Worm (Caenorhabditis elegans) whole organism, L1 larva: ENCODE results near the gene molo-1.
A peak's percentile ranks its signal among the peaks of the same experiment; 100 is the strongest.

Experiments
- C04F5.9 ChIP-seq: sonication (generic microtip); optimal IDR thresholded peaks from 2 replicates; lab custom pipeline; 2016; ENCODE audit warnings: missing genetic modification characterization, missing compliant biosample characterization
- C34B4.2 ChIP-seq: sonication (generic microtip); optimal IDR thresholded peaks from 2 replicates; lab custom pipeline; 2017; ENCODE audit warnings: mild to moderate bottlenecking, missing genetic modification characterization, missing compliant biosample characterization
- F16B12.6 ChIP-seq: fragments of 150-350 bp; optimal IDR thresholded peaks from 2 replicates; lab custom pipeline; 2014; ENCODE audit warnings: missing biosample characterization, missing genetic modification characterization
- ama-1 ChIP-seq: fragments of 150-350 bp; optimal IDR thresholded peaks from 2 replicates; lab custom pipeline; 2014
- blmp-1 ChIP-seq: fragments of 150-350 bp; optimal IDR thresholded peaks from 2 replicates; lab custom pipeline; 2014; ENCODE audit warnings: missing biosample characterization, missing genetic modification characterization
- ceh-63 ChIP-seq: fragments of 200-800 bp; sonication (Bioruptor generic); optimal IDR thresholded peaks from 2 replicates; lab custom pipeline; 2018; ENCODE audit warnings: mild to moderate bottlenecking, missing genetic modification characterization, missing compliant biosample characterization
- ceh-8 ChIP-seq: fragments of 200-800 bp; sonication (Bioruptor generic); optimal IDR thresholded peaks from 2 replicates; lab custom pipeline; 2018; ENCODE audit warnings: mild to moderate bottlenecking, missing genetic modification characterization, moderate library complexity, missing compliant biosample characterization
- ceh-82 ChIP-seq, 3 experiments: fragments of 150-350 bp in 1 of 3; sonication (generic microtip) in 2 of 3; optimal IDR thresholded peaks; 2 replicates each; lab custom pipeline; 2014 to 2017; ENCODE audit warnings: missing biosample characterization in 3 of 3, missing genetic modification characterization in 3 of 3
- ceh-88 ChIP-seq: fragments of 200-800 bp; sonication (Bioruptor generic); IDR thresholded peaks from 2 replicates; pipeline ENCODE4 v1.3.6; 2022; ENCODE audit warnings: missing genetic modification characterization, missing compliant biosample characterization
- efl-1 ChIP-seq, 4 experiments: fragments of 150-350 bp; optimal IDR thresholded peaks in 3 of 4; peaks in 1 of 4; 1 replicate in 1 of 4; 2 replicates in 3 of 4; lab custom pipeline; 2014; ENCODE audit warnings: missing biosample characterization in 2 of 4, missing genetic modification characterization in 2 of 4, missing genetic modification reagents in 2 of 4
- egl-13 ChIP-seq: sonication (generic microtip); optimal IDR thresholded peaks from 2 replicates; lab custom pipeline; 2016; ENCODE audit warnings: missing genotype, missing genetic modification reagents, missing genetic modification characterization, missing compliant biosample characterization
- elt-2 ChIP-seq: sonication (generic microtip); optimal IDR thresholded peaks from 2 replicates; lab custom pipeline; 2016; ENCODE audit warnings: missing genetic modification characterization, mild to moderate bottlenecking, inconsistent platforms, missing compliant biosample characterization, missing genetic modification reagents
- elt-3 ChIP-seq, 6 experiments: fragments of 150-350 bp in 1 of 6; sonication (generic microtip); optimal IDR thresholded peaks; 2 replicates each; lab custom pipeline; 2017 to 2018; ENCODE audit warnings: missing biosample characterization in 6 of 6, missing genetic modification characterization in 6 of 6, inconsistent platforms in 1 of 6
- ets-5 ChIP-seq: fragments of 200-800 bp; sonication (Bioruptor generic); IDR thresholded peaks from 2 replicates; pipeline ENCODE4 v1.3.6; 2022; ENCODE audit warnings: missing genetic modification characterization, missing compliant biosample characterization
- fkh-4 ChIP-seq: sonication (generic microtip); optimal IDR thresholded peaks from 2 replicates; lab custom pipeline; 2016; ENCODE audit warnings: missing compliant biosample characterization, missing genetic modification characterization, borderline replicate concordance
- fkh-8 ChIP-seq: sonication (generic microtip); optimal IDR thresholded peaks from 2 replicates; lab custom pipeline; 2016; ENCODE audit warnings: mild to moderate bottlenecking, missing genetic modification characterization, missing compliant biosample characterization
- fos-1 ChIP-seq: fragments of 150-350 bp; optimal IDR thresholded peaks from 2 replicates; lab custom pipeline; 2014; ENCODE audit warnings: missing biosample characterization, missing genetic modification characterization
- grh-1 ChIP-seq: fragments of 200-800 bp; sonication (Bioruptor generic); IDR thresholded peaks from 2 replicates; pipeline ENCODE4 v1.3.6; 2022; ENCODE audit warnings: missing genetic modification reagents, missing genetic modification characterization, missing compliant biosample characterization
- hlh-4 ChIP-seq: sonication (generic microtip); optimal IDR thresholded peaks from 2 replicates; lab custom pipeline; 2016; ENCODE audit warnings: mild to moderate bottlenecking, missing genetic modification characterization, missing compliant biosample characterization
- lin-13 ChIP-seq: fragments of 150-350 bp; optimal IDR thresholded peaks from 2 replicates; lab custom pipeline; 2014; ENCODE audit warnings: missing biosample characterization, missing genetic modification reagents, missing genetic modification characterization
- lin-15B ChIP-seq: fragments of 150-350 bp; sonication (generic microtip); optimal IDR thresholded peaks from 3 replicates; lab custom pipeline; 2014; ENCODE audit warnings: missing biosample characterization, missing genetic modification characterization
- lin-39 ChIP-seq: fragments of 150-350 bp; optimal IDR thresholded peaks from 2 replicates; lab custom pipeline; 2014; ENCODE audit warnings: missing biosample characterization, missing genetic modification reagents, missing genetic modification characterization
- lir-3 ChIP-seq: sonication (generic microtip); optimal IDR thresholded peaks from 2 replicates; lab custom pipeline; 2016; ENCODE audit warnings: mild to moderate bottlenecking, missing genetic modification characterization, moderate library complexity, missing compliant biosample characterization; ENCODE audit not compliant: poor library complexity
- lsy-2 ChIP-seq, 2 experiments: fragments of 150-350 bp; optimal IDR thresholded peaks; 2 replicates each; lab custom pipeline; 2014; ENCODE audit warnings: missing biosample characterization in 2 of 2, missing genetic modification characterization in 2 of 2
- mep-1 ChIP-seq: fragments of 150-350 bp; optimal IDR thresholded peaks from 2 replicates; lab custom pipeline; 2014; ENCODE audit warnings: missing biosample characterization, missing genetic modification characterization
- nhr-19 ChIP-seq: fragments of 200-800 bp; sonication (Bioruptor generic); conservative IDR thresholded peaks from 2 replicates; pipeline ENCODE4 v1.3.6; 2022; ENCODE audit warnings: missing genetic modification characterization, missing compliant biosample characterization
- nhr-237 ChIP-seq: fragments of 150-350 bp; optimal IDR thresholded peaks from 2 replicates; lab custom pipeline; 2014; ENCODE audit warnings: missing biosample characterization, missing genetic modification characterization
- nhr-28 ChIP-seq: fragments of 150-350 bp; optimal IDR thresholded peaks from 2 replicates; lab custom pipeline; 2014; ENCODE audit warnings: missing biosample characterization, missing genetic modification characterization
- nhr-84 ChIP-seq: sonication (generic microtip); optimal IDR thresholded peaks from 2 replicates; lab custom pipeline; 2017; ENCODE audit warnings: missing biosample characterization, missing genetic modification characterization
- pag-3 ChIP-seq: sonication (generic microtip); optimal IDR thresholded peaks from 2 replicates; lab custom pipeline; 2017; ENCODE audit warnings: missing genetic modification characterization, mild to moderate bottlenecking, missing compliant biosample characterization, antibody characterized with exemption, borderline replicate concordance; ENCODE audit not compliant: insufficient read depth
- pax-3 ChIP-seq: fragments of 200-800 bp; sonication (Bioruptor generic); optimal IDR thresholded peaks from 2 replicates; lab custom pipeline; 2018; ENCODE audit warnings: mild to moderate bottlenecking, missing genetic modification characterization, moderate library complexity, missing compliant biosample characterization
- rnt-1 ChIP-seq: sonication (generic microtip); optimal IDR thresholded peaks from 2 replicates; lab custom pipeline; 2016; ENCODE audit warnings: mild to moderate bottlenecking, missing genetic modification characterization, moderate library complexity, missing compliant biosample characterization
- skn-1 ChIP-seq: fragments of 150-350 bp; optimal IDR thresholded peaks from 2 replicates; lab custom pipeline; 2014; ENCODE audit warnings: missing biosample characterization, missing genetic modification characterization
- snpc-4 ChIP-seq: fragments of 150-350 bp; optimal IDR thresholded peaks from 2 replicates; lab custom pipeline; 2014; ENCODE audit warnings: missing biosample characterization, missing genetic modification characterization
- snu-23 ChIP-seq: sonication (generic microtip); optimal IDR thresholded peaks from 2 replicates; lab custom pipeline; 2016; ENCODE audit warnings: missing genetic modification characterization, missing compliant biosample characterization
- sox-4 ChIP-seq: sonication (generic microtip); optimal IDR thresholded peaks from 2 replicates; lab custom pipeline; 2016; ENCODE audit warnings: missing genetic modification characterization, missing compliant biosample characterization
- sptf-1 ChIP-seq: fragments of 150-350 bp; optimal IDR thresholded peaks from 2 replicates; lab custom pipeline; 2014; ENCODE audit warnings: missing biosample characterization, missing genetic modification characterization
- sup-37 ChIP-seq: fragments of 200-800 bp; sonication (Bioruptor generic); optimal IDR thresholded peaks from 2 replicates; lab custom pipeline; 2018; ENCODE audit warnings: mild to moderate bottlenecking, missing genetic modification characterization, missing compliant biosample characterization
- swsn-7 ChIP-seq: sonication (generic microtip); optimal IDR thresholded peaks from 2 replicates; lab custom pipeline; 2016; ENCODE audit warnings: missing genetic modification characterization, missing compliant biosample characterization
- tbx-2 ChIP-seq: sonication (generic microtip); optimal IDR thresholded peaks from 2 replicates; lab custom pipeline; 2016; ENCODE audit warnings: missing genetic modification characterization, missing compliant biosample characterization
- tlp-1 ChIP-seq: fragments of 150-350 bp; optimal IDR thresholded peaks from 2 replicates; lab custom pipeline; 2014; ENCODE audit warnings: missing biosample characterization, missing genetic modification characterization
- unc-130 ChIP-seq: fragments of 150-350 bp; optimal IDR thresholded peaks from 2 replicates; lab custom pipeline; 2017; ENCODE audit warnings: missing biosample characterization, missing genetic modification characterization, inconsistent platforms
- unc-62 ChIP-seq: fragments of 150-350 bp; optimal IDR thresholded peaks from 2 replicates; lab custom pipeline; 2014; ENCODE audit warnings: missing biosample characterization, missing genetic modification reagents, missing genetic modification characterization
- unc-86 ChIP-seq: sonication (generic microtip); optimal IDR thresholded peaks from 2 replicates; lab custom pipeline; 2016; ENCODE audit warnings: missing genetic modification characterization, missing compliant biosample characterization
- unc-98 ChIP-seq: fragments of 200-800 bp; sonication (Bioruptor generic); IDR thresholded peaks from 2 replicates; pipeline ENCODE4 v1.3.6; 2022; ENCODE audit warnings: missing genetic modification characterization, missing compliant biosample characterization
- vab-15 ChIP-seq: sonication (generic microtip); optimal IDR thresholded peaks from 2 replicates; lab custom pipeline; 2017; ENCODE audit warnings: missing genotype, mild to moderate bottlenecking, missing genetic modification characterization, missing compliant biosample characterization
- xbp-1 ChIP-seq: sonication (generic microtip); optimal IDR thresholded peaks from 2 replicates; lab custom pipeline; 2016; ENCODE audit warnings: missing genetic modification characterization, missing compliant biosample characterization
- zip-4 ChIP-seq: fragments of 200-800 bp; sonication (Bioruptor generic); optimal IDR thresholded peaks from 2 replicates; lab custom pipeline; 2018; ENCODE audit warnings: mild to moderate bottlenecking, missing genetic modification characterization, moderate library complexity, missing compliant biosample characterization
- ztf-11 ChIP-seq, 2 experiments: sonication (generic microtip); optimal IDR thresholded peaks; 2 replicates each; lab custom pipeline; 2016 to 2017; ENCODE audit warnings: missing genetic modification characterization in 2 of 2, missing biosample characterization in 1 of 2, missing compliant biosample characterization in 1 of 2

Gene molo-1

ce11 chrIII:5553098-5553497, 20.7 kb upstream of the molo-1 start (continued):
- TF ChIP-seq nhr-84 (tag; lab: Kevin White, UChicago): no peak

ce11 chrIII:5554884-5555500, 18.8 kb upstream of the molo-1 start, which contains the start of the genes nmad-1 and hach-1:
nmad-1 (minus strand) TSS chrIII:5554934.
hach-1 (plus strand) TSS chrIII:5555450.
- TF ChIP-seq sup-37 (GFP tag; lab: Kevin White, UChicago): no peak
- no peak for TF ChIP-seq nhr-237 (tag; lab: Kevin White, UChicago)
- peak; percentile 69 for TF ChIP-seq lin-39
- TF ChIP-seq zip-4: peak; percentile 58
- peak; percentile 52 for TF ChIP-seq skn-1
- TF ChIP-seq unc-62 (GFP tag; lab: Kevin White, UChicago): no peak
- TF ChIP-seq snpc-4: peak; percentile 75
- peak; percentile 72 for TF ChIP-seq tbx-2 (tag; lab: Kevin White, UChicago)
- peak; percentile 89 for TF ChIP-seq snu-23 (GFP tag; lab: Kevin White, UChicago)
- peak; percentile 84 for TF ChIP-seq swsn-7 (tag; lab: Kevin White, UChicago)
- peak; percentile 59 for TF ChIP-seq sox-4 (tag; lab: Kevin White, UChicago)
- TF ChIP-seq nhr-84 (tag; lab: Kevin White, UChicago): no peak
- no peak for TF ChIP-seq sptf-1 (tag; lab: Kevin White, UChicago)
- peak in 1 of 6 experiments; percentile 61 for TF ChIP-seq elt-3 (tag; optimal IDR thresholded peaks at IDR 0.05; lab: Kevin White, UChicago)
- peak; percentile 85 for TF ChIP-seq nhr-19 (GFP tag; lab: Robert Waterston, UW)
- TF ChIP-seq grh-1: peak; percentile 52; the same call in 1 of the 2 replicates
- TF ChIP-seq ama-1 (lab: Kevin White, UChicago): no peak
- no peak for TF ChIP-seq ceh-63 (GFP tag; lab: Kevin White, UChicago)
- no peak for TF ChIP-seq pag-3 (tag; lab: Kevin White, UChicago)
- TF ChIP-seq elt-2 (tag; lab: Kevin White, UChicago): peak; percentile 64
- peak; percentile 23 for TF ChIP-seq fkh-8 (tag; lab: Kevin White, UChicago)
- TF ChIP-seq lir-3 (tag; lab: Kevin White, UChicago): peak; percentile 67
- no peak for TF ChIP-seq tlp-1 (tag; lab: Kevin White, UChicago)
- TF ChIP-seq C34B4.2 (tag; lab: Kevin White, UChicago): no peak
- TF ChIP-seq C04F5.9 (tag; lab: Kevin White, UChicago): peak; percentile 27
- no peak for TF ChIP-seq fos-1 (tag; lab: Kevin White, UChicago)
- TF ChIP-seq F16B12.6: peak; percentile 24
- TF ChIP-seq ceh-8 (GFP tag; lab: Kevin White, UChicago): peak; percentile 74
- peak; percentile 68 for TF ChIP-seq unc-86 (tag; lab: Kevin White, UChicago)
- peak; percentile 70 for TF ChIP-seq egl-13
- TF ChIP-seq ztf-11 (tag; optimal IDR thresholded peaks at IDR 0.05; lab: Kevin White, UChicago): peak in 1 of 2 experiments; percentile 76
- peak; percentile 69 to 73 for TF ChIP-seq lsy-2 (tag; optimal IDR thresholded peaks at IDR 0.05; lab: Kevin White, UChicago)
- TF ChIP-seq ets-5 (GFP tag; lab: Robert Waterston, UW): no peak
- TF ChIP-seq blmp-1 (tag; lab: Kevin White, UChicago): peak; percentile 43
- TF ChIP-seq hlh-4: no peak
- TF ChIP-seq rnt-1 (tag; lab: Kevin White, UChicago): peak; percentile 83
- no peak for TF ChIP-seq unc-98
- TF ChIP-seq vab-15 (tag; lab: Kevin White, UChicago): peak; percentile 7
- TF ChIP-seq xbp-1 (tag; lab: Kevin White, UChicago): peak; percentile 82
- peak; percentile 42 to 81 (median 63) for TF ChIP-seq ceh-82 (tag; optimal IDR thresholded peaks at IDR 0.05; lab: Kevin White, UChicago)
- TF ChIP-seq lin-15B (tag; lab: Kevin White, UChicago): peak; percentile 32
- peak; percentile 17 for TF ChIP-seq fkh-4 (tag; lab: Kevin White, UChicago)
- TF ChIP-seq efl-1 (optimal IDR thresholded peaks at IDR 0.05; lab: Kevin White, UChicago): peak; percentile 56 to 74
- peak; percentile 46 to 97 for TF ChIP-seq efl-1 (GFP tag; optimal IDR thresholded peaks at IDR 0.05 in 1 of 2; lab: Kevin White, UChicago)
- peak; percentile 38 for TF ChIP-seq lin-13
- no peak for TF ChIP-seq pax-3
- no peak for TF ChIP-seq nhr-28
- no peak; the same call in 1 of the 2 replicates for TF ChIP-seq ceh-88 (GFP tag; lab: Robert Waterston, UW)
- TF ChIP-seq mep-1 (tag; lab: Kevin White, UChicago): peak; percentile 75
- peak; percentile 72 for TF ChIP-seq unc-130 (tag; lab: Kevin White, UChicago)
